Fruit fly (Drosophila melanogaster) whole organism, adult: ENCODE measurements around the gene CG12229.

Experiments
- CG11617 ChIP-seq: fragments of 200-800 bp; sonication (Bioruptor generic); optimal IDR thresholded peaks from 2 replicates; lab custom pipeline; 2017; ENCODE audit warnings: mild to moderate bottlenecking, missing biosample characterization, missing genetic modification reagents, missing genetic modification characterization
- CG12768 ChIP-seq: fragments of 200-800 bp; sonication (Bioruptor generic); optimal IDR thresholded peaks from 2 replicates; lab custom pipeline; 2017; ENCODE audit warnings: missing biosample characterization, missing genetic modification characterization, mild to moderate bottlenecking, moderate library complexity, missing genetic modification reagents
- CG33017 ChIP-seq: fragments of 200-800 bp; sonication (Bioruptor generic); optimal IDR thresholded peaks from 2 replicates; lab custom pipeline; 2018; ENCODE audit warnings: missing biosample characterization, mild to moderate bottlenecking, missing genetic modification characterization, moderate library complexity
- CG7045 ChIP-seq: fragments of 200-800 bp; sonication (Bioruptor generic); optimal IDR thresholded peaks from 2 replicates; lab custom pipeline; 2017; ENCODE audit warnings: missing biosample characterization, mild to moderate bottlenecking, missing genetic modification characterization
- CG7101 ChIP-seq: fragments of 200-800 bp; sonication (Bioruptor generic); optimal IDR thresholded peaks from 2 replicates; lab custom pipeline; 2018; ENCODE audit warnings: missing biosample characterization, mild to moderate bottlenecking, missing genetic modification characterization, moderate library complexity
- Mnt ChIP-seq: fragments of 200-800 bp; sonication (Bioruptor generic); optimal IDR thresholded peaks from 2 replicates; lab custom pipeline; 2016; ENCODE audit warnings: missing biosample characterization, mild to moderate bottlenecking, missing genetic modification characterization
- bab1 ChIP-seq: fragments of 200-800 bp; sonication (Bioruptor generic); optimal IDR thresholded peaks from 3 replicates; lab custom pipeline; 2019; ENCODE audit warnings: missing biosample characterization, mild to moderate bottlenecking, missing genetic modification characterization, moderate library complexity
- kay ChIP-seq: fragments of 200-800 bp; sonication (Bioruptor generic); peaks from one replicate; lab custom pipeline; 2016; ENCODE audit warnings: missing biosample characterization, missing genetic modification characterization, borderline replicate concordance
- tj ChIP-seq: fragments of 200-800 bp; sonication (Bioruptor generic); optimal IDR thresholded peaks from 3 replicates; lab custom pipeline; 2017; ENCODE audit warnings: missing biosample characterization, mild to moderate bottlenecking, missing genetic modification characterization, moderate library complexity
- toe ChIP-seq: fragments of 200-800 bp; sonication (Bioruptor generic); optimal IDR thresholded peaks from 2 replicates; lab custom pipeline; 2016; ENCODE audit warnings: missing biosample characterization, missing genetic modification characterization

DNA sequence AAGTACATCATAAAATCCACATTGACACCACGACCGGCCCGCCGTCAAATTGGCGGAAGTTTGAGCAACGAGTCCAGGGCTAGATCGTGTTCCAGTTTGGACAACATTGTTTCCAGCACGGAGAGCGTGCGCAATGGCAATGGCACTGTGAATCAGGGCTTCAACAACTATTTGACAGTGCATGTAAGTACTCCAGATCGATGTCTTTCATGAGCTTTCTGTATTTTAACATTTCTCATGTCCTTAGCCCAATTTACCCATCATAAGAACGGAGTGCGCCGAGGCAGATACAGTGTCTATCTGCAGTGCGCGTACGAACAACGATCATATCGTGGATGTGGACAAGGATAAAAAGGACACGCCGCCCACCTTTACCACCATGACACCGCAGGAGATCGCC is 37.7 kb upstream of the CG12229 start:
- TF ChIP-seq CG33017 (tag; lab: Kevin White, UChicago) (no peak), tj (GFP tag; lab: Kevin White, UChicago) (no peak), kay (GFP tag; lab: Kevin White, UChicago) (no peak), Mnt (GFP tag; lab: Kevin White, UChicago) (no peak), toe (GFP tag; lab: Kevin White, UChicago) (no peak), CG12768 (no peak), CG7045 (GFP tag; lab: Kevin White, UChicago) (no peak), bab1 (GFP tag; lab: Kevin White, UChicago) (no peak), CG11617 (no peak), CG7101 (tag; lab: Kevin White, UChicago) (no peak)
